Worm (Caenorhabditis elegans) whole organism, L1 larva: ENCODE results near the gene aqp-7.

Experiments used
- C16A3.4 ChIP-seq: fragments of 150-350 bp; optimal IDR thresholded peaks from 2 replicates; lab custom pipeline; 2014; ENCODE audit warnings: missing biosample characterization, missing genetic modification characterization
- F16B12.6 ChIP-seq: fragments of 150-350 bp; optimal IDR thresholded peaks from 2 replicates; lab custom pipeline; 2014; ENCODE audit warnings: missing biosample characterization, missing genetic modification characterization
- Y116A8C.19 ChIP-seq: sonication (generic microtip); optimal IDR thresholded peaks from 2 replicates; lab custom pipeline; 2016; ENCODE audit warnings: missing compliant biosample characterization, missing genetic modification characterization, borderline replicate concordance
- aha-1 ChIP-seq: fragments of 150-350 bp; optimal IDR thresholded peaks from 2 replicates; lab custom pipeline; 2014; ENCODE audit warnings: missing biosample characterization, missing genetic modification characterization
- alr-1 ChIP-seq: fragments of 200-800 bp; sonication (Bioruptor generic); optimal IDR thresholded peaks from 2 replicates; lab custom pipeline; 2018; ENCODE audit warnings: borderline replicate concordance, mild to moderate bottlenecking, missing genetic modification characterization, missing compliant biosample characterization
- blmp-1 ChIP-seq: fragments of 150-350 bp; optimal IDR thresholded peaks from 2 replicates; lab custom pipeline; 2014; ENCODE audit warnings: missing biosample characterization, missing genetic modification characterization
- ceh-63 ChIP-seq: fragments of 200-800 bp; sonication (Bioruptor generic); optimal IDR thresholded peaks from 2 replicates; lab custom pipeline; 2018; ENCODE audit warnings: mild to moderate bottlenecking, missing genetic modification characterization, missing compliant biosample characterization
- ceh-90 ChIP-seq: sonication (generic microtip); optimal IDR thresholded peaks from 2 replicates; lab custom pipeline; 2016; ENCODE audit warnings: missing genetic modification characterization, missing compliant biosample characterization
- dsc-1 ChIP-seq: sonication (generic microtip); optimal IDR thresholded peaks from 2 replicates; lab custom pipeline; 2016; ENCODE audit warnings: mild to moderate bottlenecking, missing genetic modification characterization, missing compliant biosample characterization
- efl-1 ChIP-seq, 4 experiments: fragments of 150-350 bp; optimal IDR thresholded peaks in 3 of 4; peaks in 1 of 4; 1 replicate in 1 of 4; 2 replicates in 3 of 4; lab custom pipeline; 2014; ENCODE audit warnings: missing biosample characterization in 2 of 4, missing genetic modification characterization in 2 of 4, missing genetic modification reagents in 2 of 4
- efl-3 ChIP-seq: fragments of 200-800 bp; sonication (Bioruptor generic); optimal IDR thresholded peaks from 2 replicates; lab custom pipeline; 2018; ENCODE audit warnings: mild to moderate bottlenecking, missing genetic modification characterization, missing compliant biosample characterization
- elt-2 ChIP-seq: sonication (generic microtip); optimal IDR thresholded peaks from 2 replicates; lab custom pipeline; 2016; ENCODE audit warnings: missing genetic modification characterization, mild to moderate bottlenecking, inconsistent platforms, missing compliant biosample characterization, missing genetic modification reagents
- elt-3 ChIP-seq, 6 experiments: fragments of 150-350 bp in 1 of 6; sonication (generic microtip); optimal IDR thresholded peaks; 2 replicates each; lab custom pipeline; 2017 to 2018; ENCODE audit warnings: missing biosample characterization in 6 of 6, missing genetic modification characterization in 6 of 6, inconsistent platforms in 1 of 6
- ets-5 ChIP-seq: fragments of 200-800 bp; sonication (Bioruptor generic); IDR thresholded peaks from 2 replicates; pipeline ENCODE4 v1.3.6; 2022; ENCODE audit warnings: missing genetic modification characterization, missing compliant biosample characterization
- fkh-4 ChIP-seq: sonication (generic microtip); optimal IDR thresholded peaks from 2 replicates; lab custom pipeline; 2016; ENCODE audit warnings: missing compliant biosample characterization, missing genetic modification characterization, borderline replicate concordance
- fkh-8 ChIP-seq: sonication (generic microtip); optimal IDR thresholded peaks from 2 replicates; lab custom pipeline; 2016; ENCODE audit warnings: mild to moderate bottlenecking, missing genetic modification characterization, missing compliant biosample characterization
- hlh-4 ChIP-seq: sonication (generic microtip); optimal IDR thresholded peaks from 2 replicates; lab custom pipeline; 2016; ENCODE audit warnings: mild to moderate bottlenecking, missing genetic modification characterization, missing compliant biosample characterization
- hpl-2 ChIP-seq: fragments of 150-350 bp; optimal IDR thresholded peaks from 2 replicates; lab custom pipeline; 2014; ENCODE audit warnings: missing biosample characterization, missing genetic modification reagents, missing genetic modification characterization
- jun-1 ChIP-seq: fragments of 150-350 bp; optimal IDR thresholded peaks from 2 replicates; lab custom pipeline; 2014; ENCODE audit warnings: missing biosample characterization, missing genetic modification reagents, missing genetic modification characterization
- lin-15B ChIP-seq: fragments of 150-350 bp; sonication (generic microtip); optimal IDR thresholded peaks from 3 replicates; lab custom pipeline; 2014; ENCODE audit warnings: missing biosample characterization, missing genetic modification characterization
- lin-39 ChIP-seq: fragments of 150-350 bp; optimal IDR thresholded peaks from 2 replicates; lab custom pipeline; 2014; ENCODE audit warnings: missing biosample characterization, missing genetic modification reagents, missing genetic modification characterization
- lir-3 ChIP-seq: sonication (generic microtip); optimal IDR thresholded peaks from 2 replicates; lab custom pipeline; 2016; ENCODE audit warnings: mild to moderate bottlenecking, missing genetic modification characterization, moderate library complexity, missing compliant biosample characterization; ENCODE audit not compliant: poor library complexity
- mdl-1 ChIP-seq, 2 experiments: fragments of 150-350 bp; optimal IDR thresholded peaks; 2 replicates each; lab custom pipeline; 2014 to 2017; ENCODE audit warnings: missing biosample characterization in 2 of 2, missing genetic modification characterization in 2 of 2, inconsistent platforms in 1 of 2
- mep-1 ChIP-seq: fragments of 150-350 bp; optimal IDR thresholded peaks from 2 replicates; lab custom pipeline; 2014; ENCODE audit warnings: missing biosample characterization, missing genetic modification characterization
- nhr-19 ChIP-seq: fragments of 200-800 bp; sonication (Bioruptor generic); conservative IDR thresholded peaks from 2 replicates; pipeline ENCODE4 v1.3.6; 2022; ENCODE audit warnings: missing genetic modification characterization, missing compliant biosample characterization
- nhr-237 ChIP-seq: fragments of 150-350 bp; optimal IDR thresholded peaks from 2 replicates; lab custom pipeline; 2014; ENCODE audit warnings: missing biosample characterization, missing genetic modification characterization
- nhr-71 ChIP-seq: sonication (generic microtip); optimal IDR thresholded peaks from 2 replicates; lab custom pipeline; 2016; ENCODE audit warnings: mild to moderate bottlenecking, missing genetic modification characterization, moderate library complexity, missing compliant biosample characterization
- nhr-76 ChIP-seq: sonication (generic microtip); optimal IDR thresholded peaks from 2 replicates; lab custom pipeline; 2017; ENCODE audit warnings: missing biosample characterization, missing genetic modification characterization
- nhr-77 ChIP-seq: fragments of 150-350 bp; optimal IDR thresholded peaks from 2 replicates; lab custom pipeline; 2014; ENCODE audit warnings: missing biosample characterization, missing genetic modification characterization
- nhr-85 ChIP-seq: sonication (generic microtip); peaks from one replicate; lab custom pipeline; 2016; ENCODE audit warnings: missing genetic modification characterization, inconsistent platforms, missing compliant biosample characterization
- nhr-90 ChIP-seq: sonication (generic microtip); optimal IDR thresholded peaks from 2 replicates; lab custom pipeline; 2016; ENCODE audit warnings: mild to moderate bottlenecking, missing genetic modification characterization, missing compliant biosample characterization; ENCODE audit not compliant: poor library complexity
- pax-3 ChIP-seq: fragments of 200-800 bp; sonication (Bioruptor generic); optimal IDR thresholded peaks from 2 replicates; lab custom pipeline; 2018; ENCODE audit warnings: mild to moderate bottlenecking, missing genetic modification characterization, moderate library complexity, missing compliant biosample characterization
- pqm-1 ChIP-seq: sonication (generic microtip); optimal IDR thresholded peaks from 3 replicates; lab custom pipeline; 2017; ENCODE audit warnings: missing biosample characterization, missing genetic modification characterization
- rnt-1 ChIP-seq: sonication (generic microtip); optimal IDR thresholded peaks from 2 replicates; lab custom pipeline; 2016; ENCODE audit warnings: mild to moderate bottlenecking, missing genetic modification characterization, moderate library complexity, missing compliant biosample characterization
- snpc-4 ChIP-seq: fragments of 150-350 bp; optimal IDR thresholded peaks from 2 replicates; lab custom pipeline; 2014; ENCODE audit warnings: missing biosample characterization, missing genetic modification characterization
- sox-4 ChIP-seq: sonication (generic microtip); optimal IDR thresholded peaks from 2 replicates; lab custom pipeline; 2016; ENCODE audit warnings: missing genetic modification characterization, missing compliant biosample characterization
- tlp-1 ChIP-seq: fragments of 150-350 bp; optimal IDR thresholded peaks from 2 replicates; lab custom pipeline; 2014; ENCODE audit warnings: missing biosample characterization, missing genetic modification characterization
- unc-130 ChIP-seq: fragments of 150-350 bp; optimal IDR thresholded peaks from 2 replicates; lab custom pipeline; 2017; ENCODE audit warnings: missing biosample characterization, missing genetic modification characterization, inconsistent platforms
- unc-86 ChIP-seq: sonication (generic microtip); optimal IDR thresholded peaks from 2 replicates; lab custom pipeline; 2016; ENCODE audit warnings: missing genetic modification characterization, missing compliant biosample characterization
- vab-15 ChIP-seq: sonication (generic microtip); optimal IDR thresholded peaks from 2 replicates; lab custom pipeline; 2017; ENCODE audit warnings: missing genotype, mild to moderate bottlenecking, missing genetic modification characterization, missing compliant biosample characterization
- zip-4 ChIP-seq: fragments of 200-800 bp; sonication (Bioruptor generic); optimal IDR thresholded peaks from 2 replicates; lab custom pipeline; 2018; ENCODE audit warnings: mild to moderate bottlenecking, missing genetic modification characterization, moderate library complexity, missing compliant biosample characterization
- ztf-11 ChIP-seq, 2 experiments: sonication (generic microtip); optimal IDR thresholded peaks; 2 replicates each; lab custom pipeline; 2016 to 2017; ENCODE audit warnings: missing genetic modification characterization in 2 of 2, missing biosample characterization in 1 of 2, missing compliant biosample characterization in 1 of 2

aqp-7 gene

ce11 chrX:3031484-3031883, 6.6 kb downstream of the aqp-7 start, which contains the start of gene clec-265:
Gene clec-265, plus strand, starts transcription at chrX:3031783.
- no peak for TF ChIP-seq mdl-1 (tag; optimal IDR thresholded peaks at IDR 0.05; lab: Kevin White, UChicago)
- TF ChIP-seq nhr-85 (tag; lab: Kevin White, UChicago) = no peak
- peak; percentile 7 for TF ChIP-seq nhr-71 (tag; lab: Kevin White, UChicago)
- TF ChIP-seq pqm-1 (tag; lab: Kevin White, UChicago) = peak; percentile 86
- no peak for TF ChIP-seq aha-1 (tag; lab: Kevin White, UChicago)
- TF ChIP-seq zip-4 (GFP tag; lab: Kevin White, UChicago) = no peak
- TF ChIP-seq lin-39 (tag; lab: Kevin White, UChicago) = no peak
- TF ChIP-seq unc-86 (tag; lab: Kevin White, UChicago) = no peak
- no peak for TF ChIP-seq fkh-8 (tag; lab: Kevin White, UChicago)
- no peak for TF ChIP-seq nhr-237 (tag; lab: Kevin White, UChicago)
- no peak for TF ChIP-seq nhr-77 (tag; lab: Kevin White, UChicago)
- no peak for TF ChIP-seq hpl-2 (GFP tag; lab: Kevin White, UChicago)
- TF ChIP-seq ztf-11 (tag; optimal IDR thresholded peaks at IDR 0.05; lab: Kevin White, UChicago) = no peak
- no peak for TF ChIP-seq F16B12.6 (tag; lab: Kevin White, UChicago)
- TF ChIP-seq unc-130 (tag; lab: Kevin White, UChicago) = no peak
- TF ChIP-seq pax-3 (tag; lab: Kevin White, UChicago) = peak; percentile 31
- TF ChIP-seq lin-15B (tag; lab: Kevin White, UChicago) = no peak
- TF ChIP-seq nhr-19 = no peak
- TF ChIP-seq C16A3.4 (tag; lab: Kevin White, UChicago) = no peak
- TF ChIP-seq ceh-90 (tag; lab: Kevin White, UChicago) = no peak
- TF ChIP-seq nhr-90 (tag; lab: Kevin White, UChicago) = peak; percentile 4
- TF ChIP-seq elt-3 (tag; optimal IDR thresholded peaks at IDR 0.05; lab: Kevin White, UChicago) = no peak
- no peak for TF ChIP-seq blmp-1
- TF ChIP-seq alr-1 (tag; lab: Kevin White, UChicago) = no peak
- TF ChIP-seq vab-15 (tag; lab: Kevin White, UChicago) = no peak
- peak; percentile 11 for TF ChIP-seq tlp-1 (tag; lab: Kevin White, UChicago)
- TF ChIP-seq fkh-4 (tag; lab: Kevin White, UChicago) = no peak
- TF ChIP-seq jun-1 = peak; percentile 14
- no peak for TF ChIP-seq sox-4
- TF ChIP-seq rnt-1 (tag; lab: Kevin White, UChicago) = no peak
- TF ChIP-seq elt-2 (tag; lab: Kevin White, UChicago) = peak; percentile 96
- no peak for TF ChIP-seq ceh-63
- no peak for TF ChIP-seq mep-1 (tag; lab: Kevin White, UChicago)
- no peak for TF ChIP-seq lir-3 (tag; lab: Kevin White, UChicago)

DNA sequence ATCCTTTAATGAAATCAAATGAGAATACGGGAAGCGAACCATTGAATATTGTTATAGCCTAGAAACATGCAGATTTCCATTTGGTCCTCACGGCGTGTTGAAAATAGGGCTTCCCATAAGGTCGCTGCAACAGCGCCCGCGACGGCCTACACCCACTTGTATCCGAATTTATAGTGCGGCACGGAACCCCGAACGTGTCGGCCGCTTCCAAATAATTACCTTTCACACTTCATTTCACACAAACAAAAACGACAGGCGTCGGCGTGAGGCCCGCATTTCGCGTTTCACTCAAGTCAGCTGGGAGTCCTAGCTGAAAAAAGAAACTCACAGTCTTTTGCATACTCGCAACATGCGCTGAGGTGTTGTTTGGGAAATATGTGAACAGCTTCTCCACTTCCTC, 8.6 kb downstream of the aqp-7 start:
- TF ChIP-seq dsc-1 (tag; lab: Kevin White, UChicago) (no peak), snpc-4 (tag; lab: Kevin White, UChicago) (peak; percentile 76), efl-1 (optimal IDR thresholded peaks at IDR 0.05; lab: Kevin White, UChicago) (no peak), efl-1 (GFP tag; optimal IDR thresholded peaks at IDR 0.05 in 1 of 2; lab: Kevin White, UChicago) (peak in 1 of 2 experiments; percentile 86)

DNA sequence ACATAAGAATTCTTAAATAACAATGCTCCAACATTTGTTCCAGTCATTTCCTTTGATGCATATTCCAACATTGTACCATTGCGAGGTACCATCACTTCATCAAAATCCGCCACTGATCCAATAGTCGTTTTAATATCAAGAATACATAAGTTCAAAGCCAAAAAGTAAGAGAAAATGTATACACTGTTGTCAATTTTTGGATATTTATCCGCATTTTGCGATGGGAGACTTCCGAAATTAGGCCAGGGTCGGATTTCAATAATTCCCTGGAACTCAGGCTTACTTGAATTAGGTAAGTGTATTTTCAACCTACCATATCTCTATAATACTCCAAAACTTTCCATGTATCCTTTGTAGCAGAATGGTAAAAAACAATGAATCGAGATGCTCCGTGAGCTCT, 9.3 kb downstream of the aqp-7 start, which contains the start of gene M02F4.2:
Gene M02F4.2 (minus strand): TSS at position 101 of the 400 bp plus-strand sequence.
- TF ChIP-seq blmp-1 (no peak), ztf-11 (tag; optimal IDR thresholded peaks at IDR 0.05; lab: Kevin White, UChicago) (no peak), nhr-76 (tag; lab: Kevin White, UChicago) (no peak), mep-1 (tag; lab: Kevin White, UChicago) (no peak), mdl-1 (tag; optimal IDR thresholded peaks at IDR 0.05; lab: Kevin White, UChicago) (no peak), Y116A8C.19 (no peak), ceh-63 (no peak), efl-3 (GFP tag; lab: Kevin White, UChicago) (no peak), ets-5 (no peak), hlh-4 (tag; lab: Kevin White, UChicago) (no peak), nhr-237 (tag; lab: Kevin White, UChicago) (no peak), elt-3 (tag; optimal IDR thresholded peaks at IDR 0.05; lab: Kevin White, UChicago) (no peak)
